Worm (Caenorhabditis elegans) whole organism, L2 larva: ENCODE data around the gene trpp-11.

Source experiments
- R02D3.7 ChIP-seq: fragments of 150-350 bp; optimal IDR thresholded peaks from 2 replicates; lab custom pipeline; 2014; ENCODE audit warnings: missing biosample characterization, missing genetic modification characterization
- dmd-4 ChIP-seq: sonication (generic microtip); optimal IDR thresholded peaks from 2 replicates; lab custom pipeline; 2017; ENCODE audit warnings: missing biosample characterization, missing genetic modification characterization
- gmeb-1 ChIP-seq: fragments of 150-350 bp; optimal IDR thresholded peaks from 2 replicates; lab custom pipeline; 2014; ENCODE audit warnings: missing biosample characterization, missing genetic modification characterization
- nhr-129 ChIP-seq: fragments of 150-350 bp; optimal IDR thresholded peaks from 2 replicates; lab custom pipeline; 2014; ENCODE audit warnings: missing biosample characterization, missing genetic modification characterization
- nhr-21 ChIP-seq: fragments of 150-350 bp; optimal IDR thresholded peaks from 2 replicates; lab custom pipeline; 2014; ENCODE audit warnings: missing biosample characterization, missing genetic modification characterization
- nhr-77 ChIP-seq: fragments of 150-350 bp; optimal IDR thresholded peaks from 2 replicates; lab custom pipeline; 2014; ENCODE audit warnings: missing biosample characterization, missing genetic modification characterization

- TF ChIP-seq nhr-129 (tag; lab: Kevin White, UChicago), result no peak
- no peak for TF ChIP-seq R02D3.7 (tag; lab: Kevin White, UChicago)
- TF ChIP-seq nhr-21 (tag; lab: Kevin White, UChicago), result no peak
- TF ChIP-seq gmeb-1 (tag; lab: Kevin White, UChicago), result no peak
- TF ChIP-seq nhr-77 (tag; lab: Kevin White, UChicago), result no peak
- no peak for TF ChIP-seq dmd-4
Measured at ce11 chrIII:842630-843029, 47.7 kb downstream of the trpp-11 start, which contains the start of gene far-8.
